ENCODE assay signal across 6 fruit fly cellular contexts in genomic region chr2L:9237212-9238031, dm6.
TF ChIP-seq lines count a peak whose summit lies in the region.

No protein-coding gene starts in this region.

- no peak for TF ChIP-seq CTCF in whole organism, embryonic (GFP tag; optimal IDR thresholded peaks at IDR 0.05; lab: Kevin White, UChicago)

TF ChIP-seq in whole organism, 6 proteins besides CTCF, POLR2A, EP300 and RAD21:
- TF ChIP-seq usp (GFP tag; optimal IDR thresholded peaks at IDR 0.05; lab: Kevin White, UChicago) (no peak), Dll (optimal IDR thresholded peaks at IDR 0.05; lab: Kevin White, UChicago) (peak; percentile 89), EcR (GFP tag; optimal IDR thresholded peaks at IDR 0.05; lab: Kevin White, UChicago) (no peak), CG8478 (optimal IDR thresholded peaks at IDR 0.05; lab: Kevin White, UChicago) (no peak), psq (optimal IDR thresholded peaks at IDR 0.05; lab: Kevin White, UChicago) (no peak)

TF ChIP-seq in whole organism, adult, 20 proteins besides CTCF, POLR2A, EP300 and RAD21:
- TF ChIP-seq cnc (optimal IDR thresholded peaks at IDR 0.05; lab: Kevin White, UChicago), result no peak
- TF ChIP-seq Crg-1 (GFP tag; optimal IDR thresholded peaks at IDR 0.05; lab: Kevin White, UChicago), result no peak
- peak; percentile 84 for TF ChIP-seq pad (GFP tag; optimal IDR thresholded peaks at IDR 0.05; lab: Kevin White, UChicago)
- TF ChIP-seq cic (GFP tag; optimal IDR thresholded peaks at IDR 0.05; lab: Kevin White, UChicago), result peak; percentile 38
- TF ChIP-seq CG14711 (tag; optimal IDR thresholded peaks at IDR 0.05; lab: Kevin White, UChicago), result no peak
- no peak for TF ChIP-seq ovo (GFP tag; optimal IDR thresholded peaks at IDR 0.05; lab: Kevin White, UChicago)
- no peak for TF ChIP-seq Clk (GFP tag; optimal IDR thresholded peaks at IDR 0.05; lab: Kevin White, UChicago)
- peak; percentile 21 for TF ChIP-seq Mnt (GFP tag; optimal IDR thresholded peaks at IDR 0.05; lab: Kevin White, UChicago)
- TF ChIP-seq bab1 (GFP tag; optimal IDR thresholded peaks at IDR 0.05; lab: Kevin White, UChicago), result no peak
- TF ChIP-seq tj (GFP tag; optimal IDR thresholded peaks at IDR 0.05; lab: Kevin White, UChicago), result no peak

TF ChIP-seq in whole organism, embryonic, 481 proteins besides CTCF, POLR2A, EP300 and RAD21:
- TF ChIP-seq cg (GFP tag; optimal IDR thresholded peaks at IDR 0.05; lab: Kevin White, UChicago) (peak; percentile 26), dmrt99B (tag; optimal IDR thresholded peaks at IDR 0.05; lab: Kevin White, UChicago) (no peak), Trl (optimal IDR thresholded peaks at IDR 0.05; lab: Kevin White, UChicago) (peak; percentile 48 to 70), Trl (GFP tag; optimal IDR thresholded peaks at IDR 0.05; lab: Kevin White, UChicago) (no peak), CG13123 (GFP tag; optimal IDR thresholded peaks at IDR 0.05; lab: Kevin White, UChicago) (no peak), CG4730 (GFP tag; IDR thresholded peaks at IDR 0.05; lab: Robert Waterston, UW) (no peak), al (GFP tag; IDR thresholded peaks at IDR 0.05; lab: Robert Waterston, UW) (no peak), Abd-B (GFP tag; optimal IDR thresholded peaks at IDR 0.05; lab: Kevin White, UChicago) (no peak), chinmo (GFP tag; IDR thresholded peaks at IDR 0.05; lab: Robert Waterston, UW; ENCODE audit: partially characterized antibody) (peak; percentile 79; the same call in 2 of the 4 replicates), CG7271 (tag; optimal IDR thresholded peaks at IDR 0.05; lab: Kevin White, UChicago) (no peak), lbe (GFP tag; optimal IDR thresholded peaks at IDR 0.05; lab: Kevin White, UChicago) (peak; percentile 15), corto (GFP tag; optimal IDR thresholded peaks at IDR 0.05; lab: Kevin White, UChicago) (peak; percentile 41), CG32532 (GFP tag; IDR thresholded peaks at IDR 0.05; lab: Robert Waterston, UW) (0 out of 2 replicates have a peak, but pooled peaks have one; percentile 17)

TF ChIP-seq in whole organism, prepupa, 60 proteins besides CTCF, POLR2A, EP300 and RAD21:
- peak; percentile 6 for TF ChIP-seq dsx (GFP tag; optimal IDR thresholded peaks at IDR 0.05; lab: Kevin White, UChicago; ENCODE audit: poor library complexity, severe bottlenecking)
- no peak for TF ChIP-seq cyc (GFP tag; optimal IDR thresholded peaks at IDR 0.05; lab: Kevin White, UChicago)
- TF ChIP-seq svp (GFP tag; lab: Kevin White, UChicago), result peak; percentile 87
- no peak for TF ChIP-seq Blimp-1 (GFP tag; optimal IDR thresholded peaks at IDR 0.05; lab: Kevin White, UChicago)
- TF ChIP-seq Eip93F (GFP tag; optimal IDR thresholded peaks at IDR 0.05; lab: Kevin White, UChicago), result peak; percentile 13
- peak; percentile 35 for TF ChIP-seq CG6854 (GFP tag; optimal IDR thresholded peaks at IDR 0.05; lab: Kevin White, UChicago)
- peak; percentile 4 for TF ChIP-seq esn (GFP tag; optimal IDR thresholded peaks at IDR 0.05; lab: Kevin White, UChicago)
- TF ChIP-seq vri (GFP tag; optimal IDR thresholded peaks at IDR 0.05; lab: Kevin White, UChicago), result peak; percentile 91
- TF ChIP-seq dac (GFP tag; optimal IDR thresholded peaks at IDR 0.05; lab: Kevin White, UChicago), result no peak
- no peak for TF ChIP-seq CG8119 (GFP tag; IDR thresholded peaks at IDR 0.05; lab: Robert Waterston, UW)
- TF ChIP-seq fd85E (GFP tag; optimal IDR thresholded peaks at IDR 0.05; lab: Kevin White, UChicago), result no peak
- TF ChIP-seq Met (GFP tag; optimal IDR thresholded peaks at IDR 0.05; lab: Kevin White, UChicago), result peak; percentile 47
- no peak for TF ChIP-seq CG34406 (GFP tag; optimal IDR thresholded peaks at IDR 0.05; lab: Kevin White, UChicago)
- TF ChIP-seq achi (GFP tag; optimal IDR thresholded peaks at IDR 0.05; lab: Kevin White, UChicago), result no peak
- peak; percentile 6 for TF ChIP-seq Eip78C (GFP tag; lab: Kevin White, UChicago)

TF ChIP-seq in whole organism, pupa, 21 proteins besides CTCF, POLR2A, EP300 and RAD21:
- TF ChIP-seq CG9948 (tag; optimal IDR thresholded peaks at IDR 0.05; lab: Kevin White, UChicago), result no peak
- peak; percentile 25; the same call in 1 of the 3 replicates for TF ChIP-seq CG4496 (GFP tag; IDR thresholded peaks at IDR 0.05; lab: Robert Waterston, UW)
- no peak for TF ChIP-seq gl (tag; optimal IDR thresholded peaks at IDR 0.05; lab: Kevin White, UChicago)
- 0 out of 2 replicates have a peak, but pooled peaks have one; percentile 23 for TF ChIP-seq CG32121 (GFP tag; IDR thresholded peaks at IDR 0.05; lab: Robert Waterston, UW)
- no peak for TF ChIP-seq Snoo (tag; optimal IDR thresholded peaks at IDR 0.05; lab: Kevin White, UChicago)

TF ChIP-seq in whole organism, wandering third instar larva, 38 proteins besides CTCF, POLR2A, EP300 and RAD21:
- TF ChIP-seq tai (GFP tag; optimal IDR thresholded peaks at IDR 0.05; lab: Kevin White, UChicago) (no peak), fru (GFP tag; optimal IDR thresholded peaks at IDR 0.05; lab: Kevin White, UChicago) (no peak), sage (GFP tag; optimal IDR thresholded peaks at IDR 0.05; lab: Kevin White, UChicago) (no peak), CG32264 (GFP tag; optimal IDR thresholded peaks at IDR 0.05; lab: Kevin White, UChicago) (no peak), h (GFP tag; optimal IDR thresholded peaks at IDR 0.05; lab: Kevin White, UChicago) (peak; percentile 85), dmrt93B (GFP tag; optimal IDR thresholded peaks at IDR 0.05; lab: Kevin White, UChicago) (no peak), Myc (optimal IDR thresholded peaks at IDR 0.05; lab: Kevin White, UChicago) (no peak), brk (GFP tag; optimal IDR thresholded peaks at IDR 0.05; lab: Kevin White, UChicago) (peak; percentile 34), sv (GFP tag; optimal IDR thresholded peaks at IDR 0.05; lab: Kevin White, UChicago) (no peak), ey (GFP tag; optimal IDR thresholded peaks at IDR 0.05; lab: Kevin White, UChicago) (no peak), Dif (GFP tag; optimal IDR thresholded peaks at IDR 0.05; lab: Kevin White, UChicago; ENCODE audit: partially characterized antibody) (peak; percentile 91), rgr (GFP tag; optimal IDR thresholded peaks at IDR 0.05; lab: Kevin White, UChicago) (no peak), Hr78 (GFP tag; optimal IDR thresholded peaks at IDR 0.05; lab: Kevin White, UChicago) (no peak), Mio (GFP tag; optimal IDR thresholded peaks at IDR 0.05; lab: Kevin White, UChicago) (no peak), N (GFP tag; optimal IDR thresholded peaks at IDR 0.05; lab: Kevin White, UChicago) (peak; percentile 48), HLH106 (tag; optimal IDR thresholded peaks at IDR 0.05; lab: Kevin White, UChicago) (no peak), GATAd (GFP tag; optimal IDR thresholded peaks at IDR 0.05; lab: Kevin White, UChicago) (no peak), psq (GFP tag; optimal IDR thresholded peaks at IDR 0.05; lab: Kevin White, UChicago) (peak; percentile 47), lola (GFP tag; optimal IDR thresholded peaks at IDR 0.05; lab: Kevin White, UChicago) (no peak), Sp1 (GFP tag; optimal IDR thresholded peaks at IDR 0.05; lab: Kevin White, UChicago) (no peak), dsf (GFP tag; optimal IDR thresholded peaks at IDR 0.05; lab: Kevin White, UChicago; ENCODE audit: borderline replicate concordance) (no peak), dl (GFP tag; optimal IDR thresholded peaks at IDR 0.05; lab: Kevin White, UChicago; ENCODE audit: insufficient read depth in 1 of 2, partially characterized antibody in 2 of 2) (peak; percentile 81 to 84), CG9705 (GFP tag; optimal IDR thresholded peaks at IDR 0.05; lab: Kevin White, UChicago) (no peak), woc (GFP tag; optimal IDR thresholded peaks at IDR 0.05; lab: Kevin White, UChicago) (no peak), Abd-B (GFP tag; optimal IDR thresholded peaks at IDR 0.05; lab: Kevin White, UChicago) (no peak), jim (GFP tag; optimal IDR thresholded peaks at IDR 0.05; lab: Kevin White, UChicago) (peak; percentile 26), Hnf4 (GFP tag; optimal IDR thresholded peaks at IDR 0.05; lab: Kevin White, UChicago) (no peak), usp (GFP tag; optimal IDR thresholded peaks at IDR 0.05; lab: Kevin White, UChicago) (no peak), OdsH (GFP tag; optimal IDR thresholded peaks at IDR 0.05; lab: Kevin White, UChicago) (no peak), pan (optimal IDR thresholded peaks at IDR 0.05; lab: Kevin White, UChicago) (no peak), CrebA (GFP tag; optimal IDR thresholded peaks at IDR 0.05; lab: Kevin White, UChicago; ENCODE audit: borderline replicate concordance) (peak; percentile 26), Vsx2 (GFP tag; optimal IDR thresholded peaks at IDR 0.05; lab: Kevin White, UChicago; ENCODE audit: partially characterized antibody) (no peak), foxo (GFP tag; optimal IDR thresholded peaks at IDR 0.05; lab: Kevin White, UChicago) (peak in 1 of 2 experiments; percentile 10), Jra (GFP tag; optimal IDR thresholded peaks at IDR 0.05; lab: Kevin White, UChicago) (no peak), Rel (GFP tag; optimal IDR thresholded peaks at IDR 0.05; lab: Kevin White, UChicago) (peak; percentile 10), Rel (tag; optimal IDR thresholded peaks at IDR 0.05; lab: Kevin White, UChicago) (peak; percentile 20), br (GFP tag; optimal IDR thresholded peaks at IDR 0.05; lab: Kevin White, UChicago) (no peak), Hr83 (GFP tag; optimal IDR thresholded peaks at IDR 0.05; lab: Kevin White, UChicago; ENCODE audit: poor library complexity, severe bottlenecking) (peak; percentile 9), Dfd (GFP tag; optimal IDR thresholded peaks at IDR 0.05; lab: Kevin White, UChicago) (no peak)
